Fruit fly (Drosophila melanogaster) whole organism, embryonic: Measurements from ENCODE around the gene CG9664.

Experiments
- Aef1 ChIP-seq: fragments of 200-800 bp; sonication (Bioruptor generic); IDR thresholded peaks from 3 replicates; pipeline ENCODE4 v1.3.6; 2022; ENCODE audit warnings: missing biosample characterization, missing genetic modification characterization
- Atf-2 ChIP-seq: fragments of 200-800 bp; sonication (Bioruptor generic); optimal IDR thresholded peaks from 2 replicates; lab custom pipeline; 2016; ENCODE audit warnings: missing biosample characterization, missing genetic modification characterization
- CG10209 ChIP-seq: fragments of 200-800 bp; sonication (Bioruptor generic); optimal IDR thresholded peaks from 3 replicates; lab custom pipeline; 2017; ENCODE audit warnings: missing biosample characterization, mild to moderate bottlenecking, missing genetic modification characterization, missing genetic modification reagents
- CG10462 ChIP-seq: fragments of 200-800 bp; sonication (Bioruptor generic); optimal IDR thresholded peaks from 2 replicates; lab custom pipeline; 2016; ENCODE audit warnings: missing biosample characterization, missing genetic modification characterization
- CG11247 ChIP-seq: fragments of 200-800 bp; sonication (Bioruptor generic); IDR thresholded peaks from 2 replicates; pipeline ENCODE4 v1.3.6; 2022; ENCODE audit warnings: missing biosample characterization, missing genetic modification characterization
- CG11696 ChIP-seq: fragments of 200-800 bp; sonication (Bioruptor generic); IDR thresholded peaks from 2 replicates; pipeline ENCODE4 v1.3.6; 2022; ENCODE audit warnings: missing biosample characterization, missing genetic modification characterization
- CG18619 ChIP-seq: fragments of 200-800 bp; sonication (Bioruptor generic); optimal IDR thresholded peaks from 3 replicates; lab custom pipeline; 2017; ENCODE audit warnings: missing biosample characterization, mild to moderate bottlenecking, missing genetic modification characterization
- CG34376 ChIP-seq: fragments of 200-800 bp; sonication (Bioruptor generic); optimal IDR thresholded peaks from 2 replicates; lab custom pipeline; 2018; ENCODE audit warnings: missing biosample characterization, mild to moderate bottlenecking, missing genetic modification characterization
- CG6272 ChIP-seq: fragments of 200-800 bp; sonication (Bioruptor generic); IDR thresholded peaks from 2 replicates; pipeline ENCODE4 v1.3.6; 2022; ENCODE audit warnings: missing biosample characterization, missing genetic modification characterization
- CG7987 ChIP-seq: fragments of 200-800 bp; sonication (Bioruptor generic); optimal IDR thresholded peaks from 2 replicates; lab custom pipeline; 2018; ENCODE audit warnings: missing biosample characterization, mild to moderate bottlenecking, missing genetic modification characterization, moderate library complexity
- Gug ChIP-seq: fragments of 200-800 bp; sonication (Bioruptor generic); IDR thresholded peaks from 4 replicates; pipeline ENCODE4 v1.3.6; 2022; ENCODE audit warnings: missing biosample characterization, missing genetic modification characterization
- H2.0 ChIP-seq: fragments of 200-800 bp; sonication (Bioruptor generic); IDR thresholded peaks from 2 replicates; pipeline ENCODE4 v1.3.6; 2022; ENCODE audit warnings: missing biosample characterization, missing genetic modification characterization
- HLH4C ChIP-seq: fragments of 200-800 bp; sonication (Bioruptor generic); IDR thresholded peaks from 3 replicates; pipeline ENCODE4 v1.3.6; 2022; ENCODE audit warnings: missing biosample characterization, missing genetic modification characterization; ENCODE audit not compliant: partially characterized antibody
- Hr78 ChIP-seq, 2 experiments: fragments of 200-800 bp in 1 of 2; fragments of >200 bp in 1 of 2; sonication (Bioruptor generic) in 1 of 2; optimal IDR thresholded peaks; 2 replicates each; lab custom pipeline; 2017 to 2019; ENCODE audit warnings: missing biosample characterization in 2 of 2, missing genetic modification characterization in 2 of 2, mild to moderate bottlenecking in 1 of 2, moderate library complexity in 1 of 2
- Max ChIP-seq: fragments of 200-800 bp; sonication (Bioruptor generic); optimal IDR thresholded peaks from 2 replicates; lab custom pipeline; 2016; ENCODE audit warnings: missing biosample characterization, mild to moderate bottlenecking, missing genetic modification characterization
- Med ChIP-seq: fragments of 200-800 bp; sonication (Bioruptor generic); peaks from one replicate; lab custom pipeline; 2016; ENCODE audit warnings: missing biosample characterization, missing genetic modification characterization, mild to moderate bottlenecking, inconsistent platforms, moderate library complexity
- Trl ChIP-seq, 3 experiments: fragments of >200 bp in 2 of 3; fragments of 200-800 bp in 1 of 3; sonication (Bioruptor generic) in 1 of 3; optimal IDR thresholded peaks; 2 replicates in 1 of 3; 3 replicates in 2 of 3; lab custom pipeline; 2016 to 2017; ENCODE audit warnings: missing biosample characterization in 1 of 3, missing genetic modification characterization in 1 of 3
- YL-1 ChIP-seq: fragments of 200-800 bp; sonication (Bioruptor generic); optimal IDR thresholded peaks from 3 replicates; lab custom pipeline; 2017; ENCODE audit warnings: missing biosample characterization, mild to moderate bottlenecking, missing genetic modification characterization
- ac ChIP-seq: fragments of 200-800 bp; sonication (Bioruptor generic); optimal IDR thresholded peaks from 3 replicates; lab custom pipeline; 2017; ENCODE audit warnings: missing biosample characterization, mild to moderate bottlenecking, missing genetic modification characterization
- al ChIP-seq: fragments of 200-800 bp; sonication (Bioruptor generic); IDR thresholded peaks from 2 replicates; pipeline ENCODE4 v1.3.6; 2022; ENCODE audit warnings: missing biosample characterization, missing genetic modification characterization
- crol ChIP-seq: fragments of 200-800 bp; sonication (Bioruptor generic); IDR thresholded peaks from 2 replicates; pipeline ENCODE4 v1.3.6; 2022; ENCODE audit warnings: missing biosample characterization, missing genetic modification characterization
- cwo ChIP-seq: fragments of 200-800 bp; sonication (Bioruptor generic); optimal IDR thresholded peaks from 3 replicates; lab custom pipeline; 2017; ENCODE audit warnings: missing biosample characterization, missing genetic modification characterization, mild to moderate bottlenecking, moderate library complexity, missing genetic modification reagents
- dan ChIP-seq: fragments of 200-800 bp; sonication (Bioruptor generic); IDR thresholded peaks from 2 replicates; pipeline ENCODE4 v1.3.6; 2022; ENCODE audit warnings: missing biosample characterization, missing genetic modification characterization
- eve ChIP-seq, 2 experiments: fragments of >200 bp; optimal IDR thresholded peaks; 2 replicates each; lab custom pipeline; 2017; ENCODE audit warnings: missing biosample characterization in 2 of 2, missing genetic modification characterization in 2 of 2
- exex ChIP-seq: fragments of 200-800 bp; sonication (Bioruptor generic); optimal IDR thresholded peaks from 4 replicates; lab custom pipeline; 2018; ENCODE audit warnings: missing biosample characterization, mild to moderate bottlenecking, missing genetic modification characterization, moderate library complexity
- gem ChIP-seq: fragments of 200-800 bp; sonication (Bioruptor generic); optimal IDR thresholded peaks from 2 replicates; lab custom pipeline; 2019; ENCODE audit warnings: missing biosample characterization, mild to moderate bottlenecking, missing genetic modification characterization, moderate library complexity
- gt ChIP-seq: fragments of 200-800 bp; sonication (Bioruptor generic); IDR thresholded peaks from 2 replicates; pipeline ENCODE4 v1.3.6; 2022; ENCODE audit warnings: missing biosample characterization, missing genetic modification characterization
- klu ChIP-seq: fragments of 200-800 bp; sonication (Bioruptor generic); IDR thresholded peaks from 2 replicates; pipeline ENCODE4 v1.3.6; 2022; ENCODE audit warnings: missing biosample characterization, missing genetic modification characterization
- lab ChIP-seq: fragments of 200-800 bp; sonication (Bioruptor generic); optimal IDR thresholded peaks from 3 replicates; lab custom pipeline; 2017; ENCODE audit warnings: missing biosample characterization, missing genetic modification characterization, mild to moderate bottlenecking, moderate library complexity, missing genetic modification reagents
- lov ChIP-seq, 2 experiments: fragments of 200-800 bp in 1 of 2; fragments of >200 bp in 1 of 2; sonication (Bioruptor generic) in 1 of 2; IDR thresholded peaks in 1 of 2; optimal IDR thresholded peaks in 1 of 2; 2 replicates in 1 of 2; 3 replicates in 1 of 2; pipeline versions ENCODE4 v1.3.6 to Lab custom; 2017 to 2022; ENCODE audit warnings: missing biosample characterization in 1 of 2, missing genetic modification characterization in 1 of 2
- nmo ChIP-seq: fragments of 200-800 bp; sonication (Bioruptor generic); optimal IDR thresholded peaks from 2 replicates; lab custom pipeline; 2018; ENCODE audit warnings: missing biosample characterization, mild to moderate bottlenecking, missing genetic modification characterization, moderate library complexity
- rib ChIP-seq: fragments of 200-800 bp; sonication (Bioruptor generic); IDR thresholded peaks from 2 replicates; pipeline ENCODE4 v1.3.6; 2022; ENCODE audit warnings: missing biosample characterization, missing genetic modification characterization
- sens ChIP-seq: fragments of 200-800 bp; sonication (Bioruptor generic); peaks from one replicate; lab custom pipeline; 2016; ENCODE audit warnings: missing biosample characterization, missing genetic modification characterization
- sug ChIP-seq: fragments of 200-800 bp; optimal IDR thresholded peaks from 2 replicates; lab custom pipeline; 2019; ENCODE audit warnings: missing biosample characterization, mild to moderate bottlenecking, missing genetic modification characterization, moderate library complexity
- zfh2 ChIP-seq: fragments of 200-800 bp; sonication (Bioruptor generic); optimal IDR thresholded peaks from 2 replicates; lab custom pipeline; 2016; ENCODE audit warnings: missing biosample characterization, missing genetic modification characterization

Gene CG9664

DNA sequence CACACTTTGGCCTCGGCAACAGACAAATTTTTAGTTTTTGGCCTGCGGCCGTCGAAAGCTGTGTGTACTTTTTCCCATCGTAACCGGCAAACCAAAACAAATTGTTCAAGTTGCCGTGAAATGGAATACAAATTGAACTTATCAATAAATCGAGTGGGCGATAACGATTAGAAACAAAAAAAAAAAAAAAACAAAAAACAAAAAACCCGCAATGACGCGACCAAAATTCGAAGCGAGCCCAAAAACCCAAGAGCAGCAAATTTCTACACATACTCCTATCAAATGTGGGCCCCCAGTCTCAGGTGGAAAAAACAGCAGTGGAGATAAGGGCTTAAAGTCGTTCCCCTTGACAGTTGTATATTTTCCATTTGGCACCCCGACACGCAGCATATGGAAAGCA lies 12.7 kb upstream of the CG9664 start (continued):
- no peak for TF ChIP-seq ac (GFP tag; lab: Kevin White, UChicago)
- TF ChIP-seq, all 482 proteins: peak for 3

DNA sequence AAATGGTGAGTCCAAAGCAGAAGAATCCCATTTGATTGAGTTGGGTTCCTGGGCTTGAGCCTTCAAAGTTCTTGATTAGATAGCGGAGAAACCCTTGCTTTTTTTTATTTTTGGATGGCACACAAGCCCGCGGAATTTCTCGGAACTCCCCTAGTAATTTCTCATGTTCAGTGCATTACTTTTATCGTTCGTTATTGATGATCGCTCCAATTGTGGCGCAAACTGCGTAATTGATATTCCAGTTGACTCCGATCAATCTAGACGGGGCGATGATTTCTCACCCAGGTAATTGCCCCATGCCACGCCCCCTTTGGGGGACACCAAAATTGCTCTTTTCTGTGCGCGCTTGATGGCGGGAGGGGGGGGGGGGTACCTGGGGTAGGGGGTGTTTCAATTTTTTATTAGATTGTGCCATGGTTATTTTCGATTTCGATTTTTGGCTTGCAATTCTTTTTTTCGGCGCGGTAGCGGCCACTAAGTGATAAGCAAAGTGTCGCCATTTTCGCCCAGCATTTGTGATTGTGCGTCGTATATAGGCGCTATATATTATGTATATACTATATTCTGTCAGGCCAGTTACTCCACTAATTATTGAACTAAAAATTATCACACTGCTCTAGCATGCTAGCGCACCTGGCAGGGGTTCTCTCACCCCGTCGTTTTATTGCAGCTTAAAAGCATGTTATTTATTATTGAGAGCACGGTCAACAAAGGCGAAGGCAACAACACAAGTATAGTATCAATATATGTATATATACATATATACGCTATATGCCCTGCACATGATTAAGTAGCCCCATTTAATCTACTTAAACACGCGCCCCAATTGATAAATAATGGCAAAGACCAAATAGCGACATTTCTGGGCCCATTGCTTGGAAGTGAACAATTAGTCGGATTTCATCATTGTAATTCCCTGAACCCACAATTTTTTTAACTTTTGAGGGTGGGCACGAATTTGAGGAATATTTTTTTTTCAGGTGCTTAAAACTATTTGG lies 10.6 kb upstream of the CG9664 start:
- no peak for TF ChIP-seq Atf-2 (GFP tag; lab: Kevin White, UChicago)
- TF ChIP-seq klu, result no peak
- TF ChIP-seq Aef1 (GFP tag; lab: Robert Waterston, UW), result no peak
- no peak for TF ChIP-seq nmo (GFP tag; lab: Kevin White, UChicago)
- peak; percentile 34 for TF ChIP-seq CG34376 (GFP tag; lab: Kevin White, UChicago)
- peak; percentile 83 for TF ChIP-seq lab
- no peak for TF ChIP-seq Trl (optimal IDR thresholded peaks at IDR 0.05; lab: Kevin White, UChicago)
- TF ChIP-seq Trl (GFP tag; optimal IDR thresholded peaks at IDR 0.05; lab: Kevin White, UChicago), result no peak
- TF ChIP-seq eve (GFP tag; optimal IDR thresholded peaks at IDR 0.05; lab: Kevin White, UChicago), result no peak
- TF ChIP-seq CG11247 (GFP tag; lab: Robert Waterston, UW), result no peak
- TF ChIP-seq HLH4C (GFP tag; lab: Robert Waterston, UW), result 0 out of 3 replicates have a peak, but pooled peaks have one; percentile 9
- no peak for TF ChIP-seq Max (GFP tag; lab: Kevin White, UChicago)
- TF ChIP-seq lov (optimal IDR thresholded peaks at IDR 0.05; lab: Kevin White, UChicago), result no peak
- TF ChIP-seq lov (GFP tag; IDR thresholded peaks at IDR 0.05; lab: Robert Waterston, UW), result no peak
- TF ChIP-seq gem (tag; lab: Kevin White, UChicago), result no peak
- peak; percentile 42 for TF ChIP-seq sens (GFP tag; lab: Kevin White, UChicago)
- no peak for TF ChIP-seq zfh2
- no peak for TF ChIP-seq dan (GFP tag; lab: Robert Waterston, UW)
- TF ChIP-seq rib (GFP tag; lab: Robert Waterston, UW), result 0 out of 2 replicates have a peak, but pooled peaks have one; percentile 16
- TF ChIP-seq sug (tag; lab: Kevin White, UChicago), result peak; percentile 69
- TF ChIP-seq Hr78 (GFP tag; optimal IDR thresholded peaks at IDR 0.05; lab: Kevin White, UChicago), result no peak
- TF ChIP-seq CG11696 (GFP tag; lab: Robert Waterston, UW), result peak; percentile 20; the same call in 1 of the 2 replicates
- TF ChIP-seq Gug (GFP tag; lab: Robert Waterston, UW), result no peak
- no peak for TF ChIP-seq al (GFP tag; lab: Robert Waterston, UW)
- TF ChIP-seq CG18619 (GFP tag; lab: Kevin White, UChicago), result no peak
- TF ChIP-seq CG7987 (GFP tag; lab: Kevin White, UChicago), result peak; percentile 14
- peak; percentile 35 for TF ChIP-seq cwo (GFP tag; lab: Kevin White, UChicago)
- no peak for TF ChIP-seq CG6272
- peak; percentile 88 for TF ChIP-seq exex (tag; lab: Kevin White, UChicago)
- peak; percentile 33 for TF ChIP-seq Med (GFP tag; lab: Kevin White, UChicago)
- TF ChIP-seq CG10462 (GFP tag; lab: Kevin White, UChicago), result no peak
- TF ChIP-seq CG10209 (GFP tag; lab: Kevin White, UChicago), result no peak
- TF ChIP-seq YL-1 (GFP tag; lab: Kevin White, UChicago), result no peak
- TF ChIP-seq crol (GFP tag; lab: Robert Waterston, UW), result peak; percentile 75
- no peak for TF ChIP-seq gt (GFP tag; lab: Robert Waterston, UW)
- TF ChIP-seq H2.0 (GFP tag; lab: Robert Waterston, UW), result no peak
